Fruit fly (Drosophila melanogaster) whole organism, pupa: ENCODE results near the gene gd.

Experiments used
- CG10348 ChIP-seq: fragments of 200-800 bp; sonication (Bioruptor generic); IDR thresholded peaks from 2 replicates; pipeline ENCODE4 v1.3.6; 2022; ENCODE audit warnings: missing biosample characterization, missing genetic modification characterization
- CG12605 ChIP-seq: fragments of 200-800 bp; sonication (Bioruptor generic); IDR thresholded peaks from 2 replicates; pipeline ENCODE4 v1.3.6; 2022; ENCODE audit warnings: missing biosample characterization, missing genetic modification characterization
- CG13204 ChIP-seq: fragments of 200-800 bp; sonication (Bioruptor generic); optimal IDR thresholded peaks from 2 replicates; lab custom pipeline; 2018; ENCODE audit warnings: missing biosample characterization, mild to moderate bottlenecking, missing genetic modification characterization, moderate library complexity
- CG14655 ChIP-seq: fragments of 200-800 bp; sonication (Bioruptor generic); optimal IDR thresholded peaks from 3 replicates; lab custom pipeline; 2017; ENCODE audit warnings: mild to moderate bottlenecking, missing biosample characterization, missing genetic modification reagents, missing genetic modification characterization
- CG15710 ChIP-seq: fragments of 200-800 bp; sonication (Bioruptor generic); optimal IDR thresholded peaks from 2 replicates; lab custom pipeline; 2018; ENCODE audit warnings: missing biosample characterization, mild to moderate bottlenecking, missing genetic modification characterization, moderate library complexity
- CG17806 ChIP-seq: fragments of 200-800 bp; sonication (Bioruptor generic); optimal IDR thresholded peaks from 2 replicates; lab custom pipeline; 2018; ENCODE audit warnings: missing biosample characterization, mild to moderate bottlenecking, missing genetic modification characterization, moderate library complexity
- CG32121 ChIP-seq: fragments of 200-800 bp; sonication (Bioruptor generic); IDR thresholded peaks from 2 replicates; pipeline ENCODE4 v1.3.6; 2022; ENCODE audit warnings: missing biosample characterization, missing genetic modification characterization
- CG34367 ChIP-seq: fragments of 200-800 bp; sonication (Bioruptor generic); optimal IDR thresholded peaks from 2 replicates; lab custom pipeline; 2018; ENCODE audit warnings: missing biosample characterization, mild to moderate bottlenecking, missing genetic modification characterization
- CG4496 ChIP-seq: fragments of 200-800 bp; sonication (Bioruptor generic); IDR thresholded peaks from 3 replicates; pipeline ENCODE4 v1.3.6; 2022; ENCODE audit warnings: missing biosample characterization, missing genetic modification characterization
- CG8159 ChIP-seq: fragments of 200-800 bp; sonication (Bioruptor generic); optimal IDR thresholded peaks from 3 replicates; lab custom pipeline; 2018; ENCODE audit warnings: missing biosample characterization, mild to moderate bottlenecking, missing genetic modification characterization, moderate library complexity
- CG8301 ChIP-seq: fragments of 200-800 bp; sonication (Bioruptor generic); optimal IDR thresholded peaks from 2 replicates; lab custom pipeline; 2018; ENCODE audit warnings: missing biosample characterization, mild to moderate bottlenecking, missing genetic modification characterization
- CG9948 ChIP-seq: fragments of 200-800 bp; sonication (Bioruptor generic); optimal IDR thresholded peaks from 2 replicates; lab custom pipeline; 2018; ENCODE audit warnings: missing biosample characterization, mild to moderate bottlenecking, missing genetic modification characterization, moderate library complexity
- D1 ChIP-seq: fragments of 200-800 bp; sonication (Bioruptor generic); optimal IDR thresholded peaks from 2 replicates; lab custom pipeline; 2018; ENCODE audit warnings: missing biosample characterization, mild to moderate bottlenecking, missing genetic modification characterization, moderate library complexity
- EcR ChIP-seq: fragments of 200-800 bp; sonication (Bioruptor generic); optimal IDR thresholded peaks from 3 replicates; lab custom pipeline; 2019; ENCODE audit warnings: missing biosample characterization, missing genetic modification characterization, mild to moderate bottlenecking, moderate library complexity, missing genetic modification reagents
- Ets98B ChIP-seq: fragments of 200-800 bp; sonication (Bioruptor generic); IDR thresholded peaks from 2 replicates; pipeline ENCODE4 v1.3.6; 2022; ENCODE audit warnings: missing biosample characterization, missing genetic modification characterization
- Pif1A ChIP-seq: fragments of 200-800 bp; sonication (Bioruptor generic); optimal IDR thresholded peaks from 3 replicates; lab custom pipeline; 2016; ENCODE audit warnings: missing biosample characterization, missing genetic modification characterization
- Pif1B ChIP-seq: fragments of 200-800 bp; sonication (Bioruptor generic); optimal IDR thresholded peaks from 3 replicates; lab custom pipeline; 2016; ENCODE audit warnings: missing biosample characterization, missing genetic modification characterization
- Snoo ChIP-seq: fragments of 200-800 bp; sonication (Bioruptor generic); optimal IDR thresholded peaks from 3 replicates; lab custom pipeline; 2017; ENCODE audit warnings: missing biosample characterization, mild to moderate bottlenecking, missing genetic modification characterization, inconsistent platforms
- fd96Ca ChIP-seq: fragments of 200-800 bp; sonication (Bioruptor generic); IDR thresholded peaks from 3 replicates; pipeline ENCODE4 v1.3.6; 2022; ENCODE audit warnings: missing biosample characterization, missing genetic modification characterization
- gl ChIP-seq: fragments of 200-800 bp; sonication (Bioruptor generic); optimal IDR thresholded peaks from 2 replicates; lab custom pipeline; 2018; ENCODE audit warnings: missing biosample characterization, mild to moderate bottlenecking, missing genetic modification characterization
- rn ChIP-seq: fragments of 200-800 bp; sonication (Bioruptor generic); IDR thresholded peaks from 2 replicates; pipeline ENCODE4 v1.3.6; 2022; ENCODE audit warnings: missing biosample characterization, missing genetic modification characterization

Gene gd

DNA sequence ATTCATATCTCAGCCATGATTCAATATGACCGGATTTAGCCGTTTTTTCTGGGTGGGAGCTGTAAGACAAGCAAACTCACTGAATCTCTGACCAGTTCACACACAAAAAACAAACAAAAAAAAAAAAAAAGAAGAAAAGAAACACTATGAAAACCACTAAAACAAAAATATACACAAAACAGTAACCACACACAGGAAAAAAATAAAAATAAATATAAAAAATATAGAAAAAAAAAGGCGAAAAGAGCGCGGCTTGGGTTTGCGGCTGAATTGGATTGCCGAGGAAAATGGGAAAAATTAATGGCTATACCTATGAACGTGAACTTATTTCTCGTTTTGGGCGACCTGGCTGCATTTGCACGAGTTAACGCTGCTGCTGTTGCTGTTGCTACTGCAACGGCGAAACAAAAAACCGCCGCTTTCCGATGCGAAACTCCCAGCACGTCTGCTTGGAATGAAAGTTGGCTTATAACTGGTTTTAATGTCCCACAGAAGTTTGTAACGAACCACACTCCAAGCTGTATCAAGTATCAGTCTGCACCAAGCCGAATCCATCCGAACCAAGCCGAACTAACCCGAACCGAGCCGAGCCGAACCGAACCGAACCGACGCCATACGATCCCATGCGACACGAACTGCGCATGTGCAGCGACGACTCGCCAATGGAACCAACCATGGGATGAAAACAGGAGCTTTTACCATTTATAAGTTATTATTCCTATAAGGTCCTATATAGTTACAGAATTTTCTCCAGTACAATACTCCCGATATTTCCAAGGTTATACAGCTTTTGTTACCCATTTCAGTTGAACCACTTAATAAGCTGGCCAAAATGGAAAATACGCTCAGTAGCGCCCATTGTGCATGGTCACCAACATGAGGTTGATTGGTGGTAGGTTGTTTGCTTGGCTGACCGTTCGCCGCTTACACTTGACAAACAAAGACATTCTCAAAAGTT, 16.2 kb upstream of the gd start, which contains the start of gene fw:
Gene fw (minus strand): TSS at position 478 of the 958 bp plus-strand sequence.
- no peak for TF ChIP-seq D1 (tag; lab: Kevin White, UChicago)
- no peak for TF ChIP-seq CG10348 (GFP tag; lab: Robert Waterston, UW)
- no peak for TF ChIP-seq CG14655 (GFP tag; lab: Kevin White, UChicago)
- peak; percentile 82 for TF ChIP-seq CG8301 (tag; lab: Kevin White, UChicago)
- peak; percentile 90 for TF ChIP-seq CG4496 (GFP tag; lab: Robert Waterston, UW)
- peak; percentile 34 for TF ChIP-seq gl (tag; lab: Kevin White, UChicago)
- peak; percentile 89 for TF ChIP-seq fd96Ca (GFP tag; lab: Robert Waterston, UW)
- peak; percentile 80 for TF ChIP-seq CG32121
- peak; percentile 64 for TF ChIP-seq CG15710 (tag; lab: Kevin White, UChicago)
- TF ChIP-seq Ets98B: peak; percentile 81
- TF ChIP-seq CG17806 (tag; lab: Kevin White, UChicago): peak; percentile 68
- TF ChIP-seq CG34367: peak; percentile 65
- peak; percentile 61 for TF ChIP-seq rn
- TF ChIP-seq Snoo (tag; lab: Kevin White, UChicago): no peak
- no peak for TF ChIP-seq CG8159 (tag; lab: Kevin White, UChicago)
- no peak for TF ChIP-seq CG13204 (GFP tag; lab: Kevin White, UChicago)
- peak; percentile 66 for TF ChIP-seq Pif1B (GFP tag; lab: Kevin White, UChicago)
- TF ChIP-seq CG12605: peak; percentile 70
- TF ChIP-seq CG9948 (tag; lab: Kevin White, UChicago): peak; percentile 55
- TF ChIP-seq EcR (GFP tag; lab: Kevin White, UChicago): peak; percentile 39
- peak; percentile 88 for TF ChIP-seq Pif1A
- TF ChIP-seq, all 21 proteins: peak for 15

DNA sequence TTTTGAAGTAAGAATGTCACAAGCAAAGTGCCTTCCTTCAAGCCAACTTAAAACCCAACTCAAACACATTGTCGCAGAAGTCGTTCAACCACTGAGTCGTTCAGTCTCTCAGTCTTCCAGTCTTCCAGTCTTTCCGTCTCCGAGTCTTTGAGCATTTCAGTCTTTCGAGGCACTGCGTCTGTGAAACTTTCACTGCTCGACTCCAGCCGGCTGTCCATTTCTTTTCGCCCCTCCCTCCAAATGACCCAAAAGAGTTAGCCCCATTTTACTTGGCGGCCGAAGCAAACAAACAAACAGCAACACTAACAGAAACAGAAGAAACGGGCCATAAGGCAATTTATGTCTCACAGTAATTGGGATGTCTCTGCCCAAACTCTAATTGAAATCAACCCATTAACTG, 13.4 kb upstream of the gd start:
- TF ChIP-seq Ets98B (no peak), D1 (tag; lab: Kevin White, UChicago) (no peak), CG8159 (tag; lab: Kevin White, UChicago) (no peak), CG17806 (tag; lab: Kevin White, UChicago) (no peak), CG32121 (no peak), rn (no peak), CG13204 (GFP tag; lab: Kevin White, UChicago) (no peak), CG8301 (tag; lab: Kevin White, UChicago) (no peak), CG34367 (no peak)

DNA sequence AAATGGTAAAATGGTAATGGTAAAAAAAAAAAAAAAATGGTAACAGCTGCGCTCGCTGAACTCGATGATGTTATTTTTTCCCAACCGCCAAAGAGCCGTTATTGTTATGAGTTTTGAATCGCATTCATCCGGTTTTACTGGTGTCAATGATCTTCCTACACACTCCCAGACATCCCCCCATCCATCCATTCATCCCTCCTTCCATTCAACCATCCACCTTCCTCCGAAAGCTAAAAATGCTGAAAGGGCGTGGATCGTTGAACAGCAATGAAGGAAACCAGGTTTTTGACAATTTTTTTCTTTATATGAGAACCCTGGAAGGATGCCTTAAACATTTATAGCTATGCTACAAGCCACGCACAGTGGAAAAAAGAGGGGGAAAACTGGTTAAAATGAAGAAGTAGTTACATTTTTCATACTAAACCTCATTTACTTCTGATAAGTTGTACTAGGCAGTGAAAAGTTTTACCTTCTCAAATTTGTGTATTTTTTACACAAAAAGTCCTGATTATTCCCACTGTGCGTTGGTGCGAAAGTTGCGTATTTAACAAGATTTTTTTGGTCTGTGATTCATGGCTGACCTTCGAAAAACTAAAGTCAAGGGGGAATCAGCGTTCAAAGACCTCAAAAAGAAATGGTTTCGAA, 12.5 kb upstream of the gd start:
- peak; percentile 39 for TF ChIP-seq CG8301 (tag; lab: Kevin White, UChicago)
- no peak for TF ChIP-seq D1 (tag; lab: Kevin White, UChicago)
- TF ChIP-seq CG12605: no peak
- TF ChIP-seq CG32121: peak; percentile 43
- TF ChIP-seq CG4496 (GFP tag; lab: Robert Waterston, UW): 0 out of 3 replicates have a peak, but pooled peaks have one; percentile 35
- peak; percentile 43 for TF ChIP-seq Ets98B
- peak; percentile 91 for TF ChIP-seq EcR (GFP tag; lab: Kevin White, UChicago)
- no peak for TF ChIP-seq rn
- peak; percentile 47 for TF ChIP-seq Snoo (tag; lab: Kevin White, UChicago)
- peak; percentile 59 for TF ChIP-seq CG15710 (tag; lab: Kevin White, UChicago)
- TF ChIP-seq CG14655 (GFP tag; lab: Kevin White, UChicago): peak; percentile 36
- peak; percentile 57 for TF ChIP-seq Pif1B (GFP tag; lab: Kevin White, UChicago)
- TF ChIP-seq CG17806 (tag; lab: Kevin White, UChicago): peak; percentile 52
- TF ChIP-seq gl (tag; lab: Kevin White, UChicago): peak; percentile 8
- peak; percentile 51 for TF ChIP-seq CG34367
- TF ChIP-seq CG10348 (GFP tag; lab: Robert Waterston, UW): no peak
- TF ChIP-seq CG9948 (tag; lab: Kevin White, UChicago): peak; percentile 46
- peak; percentile 63 for TF ChIP-seq CG8159 (tag; lab: Kevin White, UChicago)
- no peak for TF ChIP-seq CG13204 (GFP tag; lab: Kevin White, UChicago)
- TF ChIP-seq Pif1A: peak; percentile 62
- TF ChIP-seq fd96Ca (GFP tag; lab: Robert Waterston, UW): 0 out of 3 replicates have a peak, but pooled peaks have one; percentile 12

DNA sequence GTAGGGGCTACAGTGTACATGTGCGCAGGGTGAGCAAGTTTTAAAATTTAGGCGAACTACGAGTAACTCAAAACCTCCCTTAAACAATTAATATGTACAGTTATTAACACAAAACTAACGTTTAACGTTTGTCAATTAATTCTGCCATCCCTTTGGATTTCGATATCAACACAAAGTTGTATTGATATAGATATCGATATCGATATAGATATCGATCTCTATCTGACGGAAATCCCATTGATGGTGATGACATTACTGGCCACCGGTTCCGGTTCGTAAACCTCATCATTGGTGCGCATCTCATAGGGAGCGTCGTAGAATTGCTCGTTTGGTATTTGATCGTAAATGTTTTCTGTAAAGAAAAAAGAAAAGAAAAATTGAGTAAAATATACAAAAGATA, 5.7 kb upstream of the gd start:
- TF ChIP-seq CG12605 (no peak), D1 (tag; lab: Kevin White, UChicago) (no peak), Ets98B (no peak), CG14655 (GFP tag; lab: Kevin White, UChicago) (no peak), EcR (GFP tag; lab: Kevin White, UChicago) (no peak), fd96Ca (GFP tag; lab: Robert Waterston, UW) (no peak), CG15710 (tag; lab: Kevin White, UChicago) (no peak), CG34367 (no peak), rn (no peak), Snoo (tag; lab: Kevin White, UChicago) (no peak), Pif1A (no peak), CG8159 (tag; lab: Kevin White, UChicago) (no peak)

DNA sequence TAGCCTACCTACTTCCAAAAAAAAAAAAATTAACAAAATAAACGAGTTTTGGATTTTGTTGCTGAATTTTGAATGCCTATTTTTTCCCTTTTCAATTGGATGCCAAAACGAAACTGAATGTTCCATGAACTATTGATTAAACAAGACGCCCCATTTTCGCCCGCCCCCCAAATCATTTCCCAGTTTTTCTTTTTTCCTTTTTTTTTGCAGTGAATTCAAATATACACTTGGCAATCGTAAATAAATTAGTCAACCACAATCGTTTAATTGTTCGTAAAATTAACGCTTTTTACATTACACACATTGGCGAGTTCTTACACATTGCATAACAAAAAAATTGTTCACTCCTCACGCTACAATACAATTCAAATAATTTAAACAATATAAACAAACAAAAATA, 5.1 kb upstream of the gd start, which contains the start of gene CG18130:
Gene CG18130 (minus strand): TSS at position 101 of the 400 bp plus-strand sequence.
- TF ChIP-seq Ets98B: no peak
